Worm (Caenorhabditis elegans): Measurements from ENCODE around the gene ekl-6.

DNA sequence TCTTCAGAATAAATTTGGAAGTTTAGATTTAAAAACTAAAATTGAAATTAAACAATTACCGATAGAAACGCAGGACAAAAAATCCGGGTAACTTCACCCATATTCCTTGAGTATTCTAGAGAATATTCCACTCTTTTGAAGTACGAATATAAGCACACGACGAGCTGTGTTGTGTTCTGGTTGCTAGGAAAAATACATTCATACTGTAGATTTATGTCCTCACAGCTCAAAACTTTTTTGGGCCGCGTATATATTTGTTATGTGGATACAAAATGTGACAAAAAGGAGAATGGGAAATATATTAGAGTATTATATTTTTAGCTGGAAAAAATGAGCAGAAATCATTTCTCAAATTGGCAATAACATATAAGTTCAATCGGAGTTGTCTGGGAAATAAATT lies 31.0 kb upstream of the ekl-6 start, which contains the start of gene M04D8.5:
- TF ChIP-seq him-1 (tag; optimal IDR thresholded peaks at IDR 0.05) (no peak), W03F9.2 (tag; optimal IDR thresholded peaks at IDR 0.05) (no peak), dao-5 (tag; optimal IDR thresholded peaks at IDR 0.05) (no peak)

Data from whole organism, L4/young adult.